Fruit fly (Drosophila melanogaster): ENCODE results near the gene GILT2.

Gene GILT2

DNA sequence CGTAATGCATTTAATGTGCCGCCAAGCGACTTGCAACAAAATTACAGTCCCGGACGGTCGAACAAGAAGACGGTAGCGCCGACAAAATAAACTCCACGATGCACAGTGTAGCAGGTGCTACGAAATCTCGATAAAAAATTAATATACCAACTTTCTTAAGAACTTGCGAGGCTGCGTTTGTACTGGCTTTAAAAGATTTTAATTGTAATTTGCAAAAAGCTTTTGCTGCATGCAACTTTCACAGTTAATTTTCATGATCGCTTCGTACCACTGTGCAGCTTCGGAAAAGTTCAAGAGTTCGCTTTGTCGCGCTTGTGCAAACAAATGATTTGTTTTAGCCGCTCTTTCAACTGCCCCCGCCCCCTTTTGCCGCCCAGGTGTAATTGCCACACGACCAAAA is 32.5 kb upstream of the GILT2 start (continued):
- TF ChIP-seq odd (GFP tag; optimal IDR thresholded peaks at IDR 0.05), result peak; percentile 69
- TF ChIP-seq Meics (GFP tag; optimal IDR thresholded peaks at IDR 0.05), result peak; percentile 65
- peak; percentile 61 for TF ChIP-seq CG8089 (GFP tag; optimal IDR thresholded peaks at IDR 0.05)
- peak; percentile 73 for TF ChIP-seq sens-2 (GFP tag; IDR thresholded peaks at IDR 0.05)
- peak; percentile 63 for TF ChIP-seq NfI (GFP tag; optimal IDR thresholded peaks at IDR 0.05)
- TF ChIP-seq CG30020 (tag; optimal IDR thresholded peaks at IDR 0.05), result no peak
- TF ChIP-seq h (optimal IDR thresholded peaks at IDR 0.05), result no peak
- peak; percentile 68 for TF ChIP-seq CG10979 (tag; optimal IDR thresholded peaks at IDR 0.05)
- TF ChIP-seq CG13287 (GFP tag; IDR thresholded peaks at IDR 0.05; ENCODE audit: partially characterized antibody), result no peak
- peak; percentile 17 for TF ChIP-seq fd3F (GFP tag; optimal IDR thresholded peaks at IDR 0.05)
- TF ChIP-seq dpn (GFP tag; optimal IDR thresholded peaks at IDR 0.05), result peak; percentile 69 to 75
- peak; percentile 89 for TF ChIP-seq vvl (GFP tag; IDR thresholded peaks at IDR 0.05)
- TF ChIP-seq Elba2 (GFP tag; optimal IDR thresholded peaks at IDR 0.05), result no peak
- peak; percentile 86 for TF ChIP-seq dmrt99B (tag; optimal IDR thresholded peaks at IDR 0.05)
- TF ChIP-seq esg (GFP tag; conservative IDR thresholded peaks at IDR 0.05), result peak; percentile 75
- peak; percentile 75 for TF ChIP-seq Hsf (GFP tag; optimal IDR thresholded peaks at IDR 0.05)
- peak; percentile 42; the same call in 1 of the 2 replicates for TF ChIP-seq CG3847 (GFP tag; IDR thresholded peaks at IDR 0.05)
- TF ChIP-seq twi (tag; optimal IDR thresholded peaks at IDR 0.05), result no peak
- no peak for TF ChIP-seq hbn (GFP tag; IDR thresholded peaks at IDR 0.05; ENCODE audit: partially characterized antibody)
- TF ChIP-seq gem (tag; optimal IDR thresholded peaks at IDR 0.05), result peak; percentile 78
- TF ChIP-seq bbx (GFP tag; IDR thresholded peaks at IDR 0.05; ENCODE audit: partially characterized antibody), result no peak
- peak; percentile 43 for TF ChIP-seq CG12236 (GFP tag; optimal IDR thresholded peaks at IDR 0.05)
- TF ChIP-seq pros (GFP tag; optimal IDR thresholded peaks at IDR 0.05), result no peak
- TF ChIP-seq CG10462 (GFP tag; optimal IDR thresholded peaks at IDR 0.05), result peak; percentile 50
- peak; percentile 80 for TF ChIP-seq az2 (GFP tag; optimal IDR thresholded peaks at IDR 0.05)
- TF ChIP-seq CG6765 (GFP tag; optimal IDR thresholded peaks at IDR 0.05), result no peak
- no peak for TF ChIP-seq CG3995 (GFP tag; optimal IDR thresholded peaks at IDR 0.05)
- TF ChIP-seq Lpt (GFP tag; optimal IDR thresholded peaks at IDR 0.05), result no peak
- TF ChIP-seq MBD-R2 (GFP tag; IDR thresholded peaks at IDR 0.05), result 0 out of 2 replicates have a peak, but pooled peaks have one; percentile 20
- TF ChIP-seq CG1832 (GFP tag; optimal IDR thresholded peaks at IDR 0.05), result no peak
- TF ChIP-seq Hmr (GFP tag; optimal IDR thresholded peaks at IDR 0.05), result peak; percentile 62
- TF ChIP-seq her (GFP tag; optimal IDR thresholded peaks at IDR 0.05), result peak; percentile 42
- TF ChIP-seq cad (GFP tag; optimal IDR thresholded peaks at IDR 0.05), result no peak
- TF ChIP-seq CG12299 (tag; optimal IDR thresholded peaks at IDR 0.05), result no peak
- TF ChIP-seq fd102C (GFP tag; optimal IDR thresholded peaks at IDR 0.05), result no peak
- peak; percentile 50; the same call in 1 of the 2 replicates for TF ChIP-seq CG10959 (GFP tag; IDR thresholded peaks at IDR 0.05)
- peak; percentile 75 for TF ChIP-seq ap (GFP tag; IDR thresholded peaks at IDR 0.05)
- TF ChIP-seq CG13894 (tag; optimal IDR thresholded peaks at IDR 0.05), result no peak
- TF ChIP-seq CG7839 (tag; optimal IDR thresholded peaks at IDR 0.05), result peak; percentile 79
- TF ChIP-seq dm (GFP tag; optimal IDR thresholded peaks at IDR 0.05), result peak; percentile 12
- peak; percentile 49 for TF ChIP-seq pho (GFP tag; optimal IDR thresholded peaks at IDR 0.05)
- TF ChIP-seq cwo (GFP tag; optimal IDR thresholded peaks at IDR 0.05), result peak; percentile 58
- TF ChIP-seq fd96Cb (tag; optimal IDR thresholded peaks at IDR 0.05), result peak; percentile 75
- no peak for TF ChIP-seq crp (GFP tag; optimal IDR thresholded peaks at IDR 0.05)
- TF ChIP-seq CHES-1-like (GFP tag; optimal IDR thresholded peaks at IDR 0.05), result no peak
- TF ChIP-seq disco-r (GFP tag; optimal IDR thresholded peaks at IDR 0.05), result no peak
- TF ChIP-seq CG10274 (GFP tag; optimal IDR thresholded peaks at IDR 0.05), result peak; percentile 23
- peak; percentile 36; the same call in 1 of the 2 replicates for TF ChIP-seq CG4360 (GFP tag; IDR thresholded peaks at IDR 0.05)
- TF ChIP-seq CG1792 (GFP tag; optimal IDR thresholded peaks at IDR 0.05), result peak; percentile 11
- peak; percentile 84 for TF ChIP-seq CG17359 (tag; optimal IDR thresholded peaks at IDR 0.05)
- TF ChIP-seq pita (GFP tag; optimal IDR thresholded peaks at IDR 0.05), result no peak
